Fruit fly (Drosophila melanogaster) whole organism, embryonic: Measurements from ENCODE around the gene CG17362.
A peak's percentile ranks its signal among the peaks of the same experiment; 100 is the strongest.

ENCODE experiments used
- Asciz ChIP-seq: fragments of 200-800 bp; sonication (Bioruptor generic); optimal IDR thresholded peaks from 2 replicates; lab custom pipeline; 2017; ENCODE audit warnings: missing biosample characterization, mild to moderate bottlenecking, missing genetic modification characterization, missing genetic modification reagents
- Blimp-1 ChIP-seq: fragments of 200-800 bp; sonication (Bioruptor generic); optimal IDR thresholded peaks from 3 replicates; lab custom pipeline; 2018; ENCODE audit warnings: missing biosample characterization, missing genetic modification characterization, mild to moderate bottlenecking, moderate library complexity, missing genetic modification reagents
- CG10462 ChIP-seq: fragments of 200-800 bp; sonication (Bioruptor generic); optimal IDR thresholded peaks from 2 replicates; lab custom pipeline; 2016; ENCODE audit warnings: missing biosample characterization, missing genetic modification characterization
- CG11504 ChIP-seq: fragments of 200-800 bp; sonication (Bioruptor generic); optimal IDR thresholded peaks from 3 replicates; lab custom pipeline; 2019; ENCODE audit warnings: missing biosample characterization, mild to moderate bottlenecking, missing genetic modification characterization, moderate library complexity
- CG12769 ChIP-seq: fragments of 200-800 bp; sonication (Bioruptor generic); optimal IDR thresholded peaks from 2 replicates; lab custom pipeline; 2019; ENCODE audit warnings: missing biosample characterization, mild to moderate bottlenecking, missing genetic modification characterization, moderate library complexity
- CG13775 ChIP-seq: fragments of 200-800 bp; sonication (Bioruptor generic); optimal IDR thresholded peaks from 3 replicates; lab custom pipeline; 2017; ENCODE audit warnings: missing biosample characterization, mild to moderate bottlenecking, missing genetic modification characterization
- CG17186 ChIP-seq: fragments of 200-800 bp; sonication (Bioruptor generic); optimal IDR thresholded peaks from 3 replicates; lab custom pipeline; 2017; ENCODE audit warnings: missing biosample characterization, missing genetic modification reagents, missing genetic modification characterization
- CG18011 ChIP-seq: fragments of 200-800 bp; sonication (Bioruptor generic); optimal IDR thresholded peaks from 2 replicates; lab custom pipeline; 2017; ENCODE audit warnings: missing biosample characterization, missing genetic modification characterization, mild to moderate bottlenecking, moderate library complexity, missing genotype
- CG2678 ChIP-seq: fragments of 200-800 bp; sonication (Bioruptor generic); optimal IDR thresholded peaks from 3 replicates; lab custom pipeline; 2019; ENCODE audit warnings: missing biosample characterization, mild to moderate bottlenecking, missing genetic modification characterization, moderate library complexity
- CG30403 ChIP-seq: fragments of 200-800 bp; sonication (Bioruptor generic); optimal IDR thresholded peaks from 3 replicates; lab custom pipeline; 2016; ENCODE audit warnings: missing biosample characterization, missing genetic modification characterization
- CG30431 ChIP-seq: fragments of 200-800 bp; sonication (Bioruptor generic); optimal IDR thresholded peaks from 2 replicates; lab custom pipeline; 2017; ENCODE audit warnings: missing biosample characterization, missing genetic modification characterization
- CG31441 ChIP-seq: fragments of 200-800 bp; sonication (Bioruptor generic); IDR thresholded peaks from 2 replicates; pipeline ENCODE4 v1.3.6; 2022; ENCODE audit warnings: missing biosample characterization, missing genetic modification characterization
- CG3847 ChIP-seq: fragments of 200-800 bp; sonication (Bioruptor generic); IDR thresholded peaks from 2 replicates; pipeline ENCODE4 v1.3.6; 2022; ENCODE audit warnings: missing biosample characterization, missing genetic modification characterization
- CG3995 ChIP-seq: fragments of 200-800 bp; sonication (Bioruptor generic); optimal IDR thresholded peaks from 3 replicates; lab custom pipeline; 2016; ENCODE audit warnings: missing biosample characterization, missing genetic modification characterization
- CG7357 ChIP-seq: fragments of 200-800 bp; sonication (Bioruptor generic); IDR thresholded peaks from 3 replicates; pipeline ENCODE4 v1.3.6; 2022; ENCODE audit warnings: missing biosample characterization, missing genetic modification characterization
- CG7987 ChIP-seq: fragments of 200-800 bp; sonication (Bioruptor generic); optimal IDR thresholded peaks from 2 replicates; lab custom pipeline; 2018; ENCODE audit warnings: missing biosample characterization, mild to moderate bottlenecking, missing genetic modification characterization, moderate library complexity
- CG8944 ChIP-seq: fragments of 200-800 bp; sonication (Bioruptor generic); optimal IDR thresholded peaks from 3 replicates; lab custom pipeline; 2016; ENCODE audit warnings: missing biosample characterization, missing genetic modification characterization
- D ChIP-seq, 2 experiments: fragments of 200-800 bp in 1 of 2; fragments of >200 bp in 1 of 2; sonication (Bioruptor generic) in 1 of 2; optimal IDR thresholded peaks; 2 replicates in 1 of 2; 3 replicates in 1 of 2; lab custom pipeline; 2017; ENCODE audit warnings: mild to moderate bottlenecking in 1 of 2, missing biosample characterization in 1 of 2, missing genetic modification characterization in 1 of 2, missing genetic modification reagents in 1 of 2
- Drgx ChIP-seq: fragments of 200-800 bp; sonication (Bioruptor generic); IDR thresholded peaks from 2 replicates; pipeline ENCODE4 v1.3.6; 2022; ENCODE audit warnings: missing biosample characterization, missing genetic modification characterization
- E2f2 ChIP-seq: fragments of 200-800 bp; sonication (Bioruptor generic); IDR thresholded peaks from 2 replicates; pipeline ENCODE4 v1.3.6; 2022; ENCODE audit warnings: missing biosample characterization, missing genetic modification characterization
- HLHmδ ChIP-seq: fragments of 200-800 bp; sonication (Bioruptor generic); optimal IDR thresholded peaks from 2 replicates; lab custom pipeline; 2018; ENCODE audit warnings: missing biosample characterization, mild to moderate bottlenecking, missing genetic modification characterization, moderate library complexity
- Hr78 ChIP-seq, 2 experiments: fragments of 200-800 bp in 1 of 2; fragments of >200 bp in 1 of 2; sonication (Bioruptor generic) in 1 of 2; optimal IDR thresholded peaks; 2 replicates each; lab custom pipeline; 2017 to 2019; ENCODE audit warnings: missing biosample characterization in 2 of 2, missing genetic modification characterization in 2 of 2, mild to moderate bottlenecking in 1 of 2, moderate library complexity in 1 of 2
- Hsf ChIP-seq: fragments of 200-800 bp; sonication (Bioruptor generic); optimal IDR thresholded peaks from 3 replicates; lab custom pipeline; 2016; ENCODE audit warnings: missing biosample characterization, missing genetic modification characterization
- Nf-YB ChIP-seq: fragments of 200-800 bp; sonication (Bioruptor generic); optimal IDR thresholded peaks from 3 replicates; lab custom pipeline; 2019; ENCODE audit warnings: missing biosample characterization, mild to moderate bottlenecking, missing genetic modification characterization, moderate library complexity
- Six4 ChIP-seq: fragments of 200-800 bp; sonication (Bioruptor generic); optimal IDR thresholded peaks from 2 replicates; lab custom pipeline; 2016; ENCODE audit warnings: missing biosample characterization, missing genetic modification characterization
- Tbp ChIP-seq: fragments of >200 bp; optimal IDR thresholded peaks from 2 replicates; lab custom pipeline; 2018; ENCODE audit warnings: missing biosample characterization, missing genetic modification characterization
- Xbp1 ChIP-seq: fragments of 200-800 bp; sonication (Bioruptor generic); optimal IDR thresholded peaks from 3 replicates; lab custom pipeline; 2016; ENCODE audit warnings: missing biosample characterization, mild to moderate bottlenecking, missing genetic modification characterization
- amos ChIP-seq: fragments of 200-800 bp; sonication (Bioruptor generic); IDR thresholded peaks from 2 replicates; pipeline ENCODE4 v1.3.6; 2022; ENCODE audit warnings: missing biosample characterization, missing genetic modification characterization; ENCODE audit not compliant: partially characterized antibody
- ato ChIP-seq: fragments of 200-800 bp; sonication (Bioruptor generic); IDR thresholded peaks from 2 replicates; pipeline ENCODE4 v1.3.6; 2022; ENCODE audit warnings: missing biosample characterization, missing genetic modification characterization; ENCODE audit not compliant: partially characterized antibody
- da ChIP-seq: fragments of 200-800 bp; sonication (Bioruptor generic); optimal IDR thresholded peaks from 2 replicates; lab custom pipeline; 2016; ENCODE audit warnings: missing biosample characterization, missing genetic modification characterization
- disco-r ChIP-seq: fragments of 200-800 bp; sonication (Bioruptor generic); optimal IDR thresholded peaks from 2 replicates; lab custom pipeline; 2016; ENCODE audit warnings: missing biosample characterization, missing genetic modification characterization
- emc ChIP-seq: fragments of 200-800 bp; sonication (Bioruptor generic); optimal IDR thresholded peaks from 2 replicates; lab custom pipeline; 2016; ENCODE audit warnings: missing biosample characterization, missing genetic modification characterization
- eve ChIP-seq, 2 experiments: fragments of >200 bp; optimal IDR thresholded peaks; 2 replicates each; lab custom pipeline; 2017; ENCODE audit warnings: missing biosample characterization in 2 of 2, missing genetic modification characterization in 2 of 2
- fu2 ChIP-seq: fragments of 200-800 bp; sonication (Bioruptor generic); optimal IDR thresholded peaks from 2 replicates; lab custom pipeline; 2016; ENCODE audit warnings: missing biosample characterization, missing genetic modification characterization
- gcm2 ChIP-seq: fragments of 200-800 bp; sonication (Bioruptor generic); optimal IDR thresholded peaks from 2 replicates; lab custom pipeline; 2016; ENCODE audit warnings: missing biosample characterization, missing genetic modification characterization
- gfzf ChIP-seq: fragments of 200-800 bp; sonication (Bioruptor generic); optimal IDR thresholded peaks from 2 replicates; lab custom pipeline; 2016; ENCODE audit warnings: missing biosample characterization, mild to moderate bottlenecking, missing genetic modification characterization, moderate library complexity
- grau ChIP-seq: fragments of 200-800 bp; optimal IDR thresholded peaks from 3 replicates; lab custom pipeline; 2019; ENCODE audit warnings: missing biosample characterization, mild to moderate bottlenecking, missing genetic modification characterization, moderate library complexity
- grn ChIP-seq: fragments of 200-800 bp; sonication (Bioruptor generic); optimal IDR thresholded peaks from 3 replicates; lab custom pipeline; 2017; ENCODE audit warnings: missing biosample characterization, missing genetic modification characterization
- hbn ChIP-seq: fragments of 200-800 bp; sonication (Bioruptor generic); IDR thresholded peaks from 2 replicates; pipeline ENCODE4 v1.3.6; 2022; ENCODE audit warnings: missing biosample characterization, missing genetic modification characterization; ENCODE audit not compliant: partially characterized antibody
- hth ChIP-seq: fragments of >200 bp; optimal IDR thresholded peaks from 2 replicates; lab custom pipeline; 2017; ENCODE audit warnings: inconsistent platforms
- jumu ChIP-seq: fragments of 200-800 bp; sonication (Bioruptor generic); optimal IDR thresholded peaks from 3 replicates; lab custom pipeline; 2016; ENCODE audit warnings: missing biosample characterization, missing genetic modification characterization
- luna ChIP-seq: fragments of 200-800 bp; sonication (Bioruptor generic); optimal IDR thresholded peaks from 2 replicates; lab custom pipeline; 2016; ENCODE audit warnings: missing biosample characterization, missing genetic modification characterization
- mirr ChIP-seq: fragments of 200-800 bp; sonication (Bioruptor generic); optimal IDR thresholded peaks from 3 replicates; lab custom pipeline; 2018; ENCODE audit warnings: missing biosample characterization, mild to moderate bottlenecking, missing genetic modification characterization
- pros ChIP-seq: fragments of 200-800 bp; sonication (Bioruptor generic); optimal IDR thresholded peaks from 3 replicates; lab custom pipeline; 2019; ENCODE audit warnings: missing biosample characterization, mild to moderate bottlenecking, missing genetic modification characterization, moderate library complexity
- pzg ChIP-seq: fragments of 200-800 bp; sonication (Bioruptor generic); optimal IDR thresholded peaks from 3 replicates; lab custom pipeline; 2018; ENCODE audit warnings: missing biosample characterization, mild to moderate bottlenecking, missing genetic modification characterization, moderate library complexity
- salm ChIP-seq: fragments of 200-800 bp; sonication (Bioruptor generic); optimal IDR thresholded peaks from 2 replicates; lab custom pipeline; 2018; ENCODE audit warnings: missing biosample characterization, mild to moderate bottlenecking, missing genetic modification characterization
- shn ChIP-seq: fragments of 200-800 bp; sonication (Bioruptor generic); optimal IDR thresholded peaks from 3 replicates; lab custom pipeline; 2016; ENCODE audit warnings: missing biosample characterization, missing genetic modification characterization
- so ChIP-seq: fragments of 200-800 bp; sonication (Bioruptor generic); IDR thresholded peaks from 3 replicates; pipeline ENCODE4 v1.3.6; 2022; ENCODE audit warnings: missing biosample characterization, missing genetic modification characterization
- stc ChIP-seq: fragments of 200-800 bp; sonication (Bioruptor generic); IDR thresholded peaks from 2 replicates; pipeline ENCODE4 v1.3.6; 2022; ENCODE audit warnings: missing biosample characterization, missing genetic modification characterization
- sug ChIP-seq: fragments of 200-800 bp; optimal IDR thresholded peaks from 2 replicates; lab custom pipeline; 2019; ENCODE audit warnings: missing biosample characterization, mild to moderate bottlenecking, missing genetic modification characterization, moderate library complexity

The CG17362 gene

dm6 chr3L:14004041-14004407 lies 17.6 kb downstream of the CG17362 start (continued):
- no peak for TF ChIP-seq shn (GFP tag; lab: Kevin White, UChicago)
- peak; percentile 2 for TF ChIP-seq gfzf (GFP tag; lab: Kevin White, UChicago)
- no peak for TF ChIP-seq CG8944 (GFP tag; lab: Kevin White, UChicago)
- peak; percentile 37; the same call in 1 of the 2 replicates for TF ChIP-seq Drgx (GFP tag; lab: Robert Waterston, UW)
- TF ChIP-seq mirr (GFP tag; lab: Kevin White, UChicago): peak; percentile 71
- TF ChIP-seq gcm2 (GFP tag; lab: Kevin White, UChicago): no peak
- no peak for TF ChIP-seq CG31441 (GFP tag; lab: Robert Waterston, UW)
- no peak for TF ChIP-seq Asciz (GFP tag; lab: Kevin White, UChicago)
- TF ChIP-seq CG13775 (GFP tag; lab: Kevin White, UChicago): peak; percentile 4
- TF ChIP-seq jumu (GFP tag; lab: Kevin White, UChicago): no peak
- peak; percentile 5; the same call in 1 of the 2 replicates for TF ChIP-seq CG3847 (GFP tag; lab: Robert Waterston, UW)
- TF ChIP-seq ato (GFP tag; lab: Robert Waterston, UW): 0 out of 2 replicates have a peak, but pooled peaks have one; percentile 20
- no peak for TF ChIP-seq fu2 (GFP tag; lab: Kevin White, UChicago)
- TF ChIP-seq grn (GFP tag; lab: Kevin White, UChicago): no peak
- TF ChIP-seq luna: no peak
- no peak for TF ChIP-seq hbn
- TF ChIP-seq disco-r (GFP tag; lab: Kevin White, UChicago): no peak
- no peak for TF ChIP-seq CG11504 (tag; lab: Kevin White, UChicago)
- no peak for TF ChIP-seq CG2678
- TF ChIP-seq Xbp1 (GFP tag; lab: Kevin White, UChicago): no peak
- 0 out of 2 replicates have a peak, but pooled peaks have one; percentile 17 for TF ChIP-seq E2f2 (GFP tag; lab: Robert Waterston, UW)
- no peak for TF ChIP-seq CG30403
- TF ChIP-seq Blimp-1 (GFP tag; lab: Kevin White, UChicago): peak; percentile 30
- TF ChIP-seq grau (tag; lab: Kevin White, UChicago): peak; percentile 20
- TF ChIP-seq CG10462: no peak
- TF ChIP-seq sug: peak; percentile 21
- TF ChIP-seq hth (lab: Kevin White, UChicago): no peak
- TF ChIP-seq Hsf (GFP tag; lab: Kevin White, UChicago): no peak
- no peak for TF ChIP-seq so (GFP tag; lab: Robert Waterston, UW)
- peak; percentile 15; the same call in 1 of the 2 replicates for TF ChIP-seq amos (GFP tag; lab: Robert Waterston, UW)
- no peak for TF ChIP-seq CG18011 (GFP tag; lab: Kevin White, UChicago)
- TF ChIP-seq CG7987 (GFP tag; lab: Kevin White, UChicago): peak; percentile 76
- TF ChIP-seq Hr78 (GFP tag; optimal IDR thresholded peaks at IDR 0.05; lab: Kevin White, UChicago): no peak
- TF ChIP-seq CG17186: peak; percentile 24
- no peak for TF ChIP-seq da (GFP tag; lab: Kevin White, UChicago)
- TF ChIP-seq emc (GFP tag; lab: Kevin White, UChicago): no peak
- no peak for TF ChIP-seq Tbp (GFP tag; lab: Kevin White, UChicago)
- no peak for TF ChIP-seq CG30431 (GFP tag; lab: Kevin White, UChicago)
- TF ChIP-seq pros (GFP tag; lab: Kevin White, UChicago): no peak
- peak; percentile 12 for TF ChIP-seq Nf-YB (GFP tag; lab: Kevin White, UChicago)
- no peak for TF ChIP-seq eve (GFP tag; optimal IDR thresholded peaks at IDR 0.05; lab: Kevin White, UChicago)
- TF ChIP-seq CG7357 (GFP tag; lab: Robert Waterston, UW): no peak
- TF ChIP-seq HLHmδ (GFP tag; lab: Kevin White, UChicago): peak; percentile 68
- peak; percentile 55 for TF ChIP-seq CG12769 (tag; lab: Kevin White, UChicago)
- no peak for TF ChIP-seq stc
- no peak for TF ChIP-seq D (optimal IDR thresholded peaks at IDR 0.05; lab: Kevin White, UChicago)
- TF ChIP-seq D (GFP tag; optimal IDR thresholded peaks at IDR 0.05; lab: Kevin White, UChicago): no peak
- TF ChIP-seq pzg (GFP tag; lab: Kevin White, UChicago): peak; percentile 54
- no peak for TF ChIP-seq salm
- no peak for TF ChIP-seq Six4 (GFP tag; lab: Kevin White, UChicago)
- peak; percentile 82 for TF ChIP-seq CG3995 (GFP tag; lab: Kevin White, UChicago)
